Worm (Caenorhabditis elegans) whole organism, L4/young adult: ENCODE data around the gene Y56A3A.31.

Experiments
- W03F9.2 ChIP-seq: fragments of 150-350 bp; optimal IDR thresholded peaks from 2 replicates; lab custom pipeline; 2014; ENCODE audit warnings: missing biosample characterization, missing genetic modification characterization
- dao-5 ChIP-seq: sonication (generic microtip); optimal IDR thresholded peaks from 2 replicates; lab custom pipeline; 2016; ENCODE audit warnings: missing genotype, missing genetic modification characterization, moderate library complexity, missing compliant biosample characterization
- him-1 ChIP-seq: sonication (generic microtip); optimal IDR thresholded peaks from 2 replicates; lab custom pipeline; 2016; ENCODE audit warnings: missing genotype, missing genetic modification reagents, missing genetic modification characterization, missing compliant biosample characterization

The Y56A3A.31 gene

DNA sequence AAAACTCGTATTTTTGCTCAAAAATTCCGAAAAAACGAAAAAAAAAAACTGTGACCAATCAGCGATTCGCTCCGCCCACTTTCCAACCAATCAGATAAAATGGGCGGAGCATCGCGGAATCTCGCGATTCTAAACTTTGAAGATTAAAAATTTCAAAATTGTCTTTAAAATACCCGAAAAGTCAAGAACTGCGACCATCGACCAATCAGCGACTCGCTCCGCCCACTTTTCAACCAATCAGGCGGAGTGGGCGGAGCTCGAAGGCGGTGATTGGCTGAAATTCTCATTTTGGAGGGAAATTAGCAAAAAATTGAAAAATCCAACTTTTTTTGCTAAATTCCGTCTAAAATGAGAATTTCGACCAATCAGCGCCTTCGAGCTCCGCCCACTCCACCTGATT lies 21.5 kb downstream of the Y56A3A.31 start:
- TF ChIP-seq dao-5 (tag; lab: Kevin White, UChicago) (no peak), him-1 (tag; lab: Kevin White, UChicago) (no peak), W03F9.2 (no peak)

DNA sequence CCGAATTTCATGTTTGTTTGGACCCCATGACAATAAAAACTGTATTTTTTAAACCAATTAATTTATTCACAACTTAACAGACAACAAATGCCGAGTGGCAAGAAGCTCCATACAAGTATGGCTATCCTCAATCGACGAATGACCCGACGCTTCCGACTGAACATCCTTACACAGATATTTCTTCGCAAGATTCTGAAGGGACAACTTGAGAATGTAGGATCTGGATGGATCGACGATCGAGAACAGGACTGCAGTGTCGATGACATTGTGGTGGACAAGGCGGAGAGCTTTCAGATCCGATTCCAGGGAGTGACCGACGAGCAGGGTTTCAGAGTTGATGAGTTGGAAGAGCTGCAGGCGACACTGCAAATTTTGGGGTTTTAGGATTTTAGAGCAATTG lies 25.3 kb downstream of the Y56A3A.31 start:
- TF ChIP-seq W03F9.2: no peak
- TF ChIP-seq him-1 (tag; lab: Kevin White, UChicago): no peak
- TF ChIP-seq dao-5 (tag; lab: Kevin White, UChicago): no peak

DNA sequence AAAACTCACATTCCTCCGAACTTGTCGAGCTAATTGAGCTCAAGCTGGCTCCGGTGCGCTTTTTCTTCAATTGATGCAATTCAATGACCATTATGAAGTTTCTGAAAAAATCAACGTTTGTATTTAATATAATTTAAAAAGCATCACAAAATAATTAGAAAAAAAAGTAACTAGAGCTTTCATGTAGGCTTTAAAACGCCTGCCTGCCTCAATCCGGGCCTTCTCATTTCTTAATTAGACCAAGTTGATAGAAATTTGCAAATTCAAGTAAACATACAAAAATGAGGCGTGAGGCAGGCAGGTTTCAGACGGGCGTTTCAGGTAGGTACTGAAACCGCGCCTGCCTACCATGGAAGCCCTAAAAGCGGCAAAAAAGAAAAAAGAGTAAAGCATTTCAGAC lies 28.6 kb downstream of the Y56A3A.31 start, which contains the start of gene Y56A3A.33:
TSS of gene Y56A3A.33 (minus strand) at position 101 of the 400 bp plus-strand sequence.
- TF ChIP-seq him-1 (tag; lab: Kevin White, UChicago): no peak
- TF ChIP-seq W03F9.2: no peak
- TF ChIP-seq dao-5 (tag; lab: Kevin White, UChicago): no peak

DNA sequence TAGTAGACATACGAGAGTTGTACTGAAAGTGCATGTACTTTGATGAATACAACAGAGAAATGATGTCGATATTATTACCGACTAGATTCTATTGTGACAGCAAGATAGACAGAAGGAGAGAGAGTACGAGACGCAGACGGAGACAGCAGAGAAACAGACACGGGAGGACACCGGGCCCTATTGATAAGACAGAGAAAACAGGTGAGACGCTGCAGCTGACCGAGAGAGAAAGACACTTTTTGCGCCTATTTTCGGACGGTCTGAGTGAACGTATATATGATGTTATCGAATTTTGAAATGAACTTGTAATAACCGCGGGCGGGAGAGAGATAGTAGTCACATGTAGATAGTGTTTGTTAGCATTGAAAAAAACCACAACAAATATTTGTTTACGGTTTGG lies 29.0 kb downstream of the Y56A3A.31 start:
- TF ChIP-seq him-1 (tag; lab: Kevin White, UChicago): no peak
- TF ChIP-seq dao-5 (tag; lab: Kevin White, UChicago): no peak
- no peak for TF ChIP-seq W03F9.2

DNA sequence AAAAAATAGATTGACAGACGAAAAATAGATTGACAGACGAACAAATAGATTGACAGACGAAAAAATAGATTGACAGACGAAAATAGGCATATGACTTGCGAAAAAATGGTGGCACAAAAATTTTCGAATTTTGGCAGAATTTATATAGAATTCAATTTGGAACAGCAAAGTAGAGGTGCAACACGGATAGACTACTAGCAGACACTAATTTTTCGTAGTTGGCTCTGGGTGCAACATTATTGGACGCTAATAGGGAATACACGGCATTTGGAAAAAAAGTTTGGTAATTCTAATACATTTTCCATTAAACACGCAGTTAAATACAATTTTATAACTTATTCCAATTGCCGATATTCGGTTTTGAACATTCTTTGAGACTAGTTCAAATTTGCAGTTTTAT lies 35.0 kb downstream of the Y56A3A.31 start:
- no peak for TF ChIP-seq dao-5 (tag; lab: Kevin White, UChicago)
- TF ChIP-seq him-1 (tag; lab: Kevin White, UChicago): no peak
- TF ChIP-seq W03F9.2: no peak

DNA sequence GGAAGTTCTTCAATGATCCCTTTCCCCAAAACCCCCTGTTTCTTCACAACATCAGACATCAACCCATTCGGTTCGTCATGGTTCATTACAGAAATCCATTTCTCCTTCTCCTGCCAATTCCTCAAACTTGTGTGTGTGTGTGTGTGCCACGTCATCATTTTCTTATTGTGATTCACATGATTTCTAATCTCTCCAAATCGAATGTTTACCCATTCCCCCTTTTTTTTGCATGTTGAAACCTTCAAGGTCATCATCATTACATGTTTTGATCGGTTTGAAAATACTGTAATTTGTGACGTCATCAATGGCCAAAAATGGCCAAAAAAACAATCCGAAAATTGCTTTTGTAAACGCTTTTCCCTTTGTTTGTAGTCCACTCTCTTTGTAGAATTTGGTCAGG lies 35.5 kb downstream of the Y56A3A.31 start:
- no peak for TF ChIP-seq dao-5 (tag; lab: Kevin White, UChicago)
- TF ChIP-seq W03F9.2: no peak

DNA sequence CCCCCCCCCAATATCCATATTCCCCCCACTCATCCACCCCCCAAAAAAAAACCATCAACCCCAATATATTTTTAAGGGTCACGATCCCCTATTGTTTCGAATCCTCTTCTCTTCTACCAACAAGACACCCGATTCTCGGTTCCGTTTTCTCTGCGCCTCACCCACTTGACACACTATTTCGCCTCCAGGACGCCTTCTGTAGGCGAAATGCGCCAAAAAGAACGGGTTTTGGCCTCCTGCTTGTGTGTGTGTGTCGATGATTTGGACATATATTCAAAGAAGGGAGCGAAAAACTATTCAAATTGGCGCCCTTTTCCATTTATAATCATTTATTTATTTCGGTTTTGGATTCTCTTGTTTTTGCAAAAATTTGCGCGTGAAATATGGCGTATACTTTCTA lies 38.8 kb downstream of the Y56A3A.31 start:
- TF ChIP-seq W03F9.2: no peak
- TF ChIP-seq dao-5 (tag; lab: Kevin White, UChicago): no peak
- no peak for TF ChIP-seq him-1 (tag; lab: Kevin White, UChicago)

DNA sequence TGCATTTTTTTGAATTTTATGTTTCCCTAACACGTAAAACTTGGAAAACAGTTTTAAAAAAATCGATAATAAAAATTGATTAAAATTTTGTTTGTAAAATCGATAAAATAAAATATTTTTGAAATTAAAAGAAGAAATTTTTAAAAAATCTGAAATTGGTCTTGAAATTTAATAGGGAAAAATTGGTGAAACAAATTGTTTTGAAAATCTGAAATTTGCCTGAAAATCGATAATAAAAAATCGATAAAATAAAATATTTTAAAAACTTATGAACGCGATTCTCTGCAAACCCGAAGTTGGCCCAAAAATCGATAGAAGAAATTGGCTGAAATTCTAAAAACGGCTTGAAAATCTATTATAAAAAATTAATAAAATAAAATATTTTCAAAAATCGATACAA lies 39.4 kb downstream of the Y56A3A.31 start:
- no peak for TF ChIP-seq dao-5 (tag; lab: Kevin White, UChicago)
- no peak for TF ChIP-seq him-1 (tag; lab: Kevin White, UChicago)
- no peak for TF ChIP-seq W03F9.2

DNA sequence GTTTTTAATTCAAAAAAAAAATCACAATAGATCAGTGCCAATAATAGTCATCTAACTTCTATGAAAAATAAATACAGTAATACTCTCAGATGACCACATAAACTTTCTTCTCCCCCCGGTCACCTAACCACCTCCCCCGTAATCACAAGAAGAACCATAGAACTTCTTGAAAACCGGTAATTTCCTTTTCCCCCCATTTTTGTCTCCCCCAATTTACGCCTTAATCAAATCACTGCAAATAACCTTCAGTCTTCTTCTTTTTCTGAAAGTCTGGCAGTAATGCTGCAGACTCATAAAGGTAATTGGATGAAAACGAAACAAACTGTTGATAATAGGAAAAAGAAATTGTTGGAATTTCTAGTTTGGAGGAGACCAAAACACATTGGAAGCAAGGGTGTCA lies 40.2 kb downstream of the Y56A3A.31 start:
- TF ChIP-seq W03F9.2 (no peak), him-1 (tag; lab: Kevin White, UChicago) (no peak), dao-5 (tag; lab: Kevin White, UChicago) (no peak)

DNA sequence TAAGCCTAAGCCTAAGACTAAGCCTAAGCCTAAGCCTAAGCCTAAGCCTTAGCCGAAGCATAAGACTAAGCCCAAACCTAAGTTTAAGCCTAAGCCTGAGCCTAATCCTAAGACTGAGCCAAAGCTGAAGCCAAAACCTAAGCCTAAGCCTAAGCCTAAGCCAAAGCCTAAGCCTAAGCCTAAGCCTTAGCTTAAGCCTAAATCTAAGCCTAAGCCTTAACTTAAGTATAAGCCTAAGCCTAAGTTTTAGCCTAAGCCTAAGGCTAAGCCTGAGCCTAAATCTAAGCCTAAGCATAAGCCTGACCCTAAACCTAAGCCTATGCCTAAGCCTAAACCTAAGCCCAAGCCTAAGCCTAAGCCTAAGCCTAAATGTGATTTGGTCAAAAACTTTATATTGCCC lies 40.9 kb downstream of the Y56A3A.31 start:
- TF ChIP-seq W03F9.2: no peak

DNA sequence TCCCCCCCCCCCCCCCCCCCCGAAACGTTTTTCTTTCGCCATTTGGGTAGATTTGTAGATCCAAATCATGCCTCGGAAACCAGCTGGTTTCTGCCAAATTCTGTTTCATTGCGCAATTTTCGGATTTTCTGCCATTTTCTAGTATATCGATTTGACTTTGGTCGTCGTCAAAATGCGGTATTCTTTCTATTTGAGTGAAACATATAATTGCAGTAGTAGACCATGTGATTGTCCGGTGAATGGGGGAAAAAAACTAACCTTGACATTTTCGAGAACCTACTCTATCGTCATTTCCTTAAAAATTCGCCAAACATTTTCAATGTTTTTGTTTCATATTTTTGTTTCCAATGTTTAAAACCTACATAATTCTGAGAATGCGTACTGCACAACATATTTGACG lies 41.3 kb downstream of the Y56A3A.31 start:
- TF ChIP-seq W03F9.2 (no peak), dao-5 (tag; lab: Kevin White, UChicago) (no peak), him-1 (tag; lab: Kevin White, UChicago) (no peak)

DNA sequence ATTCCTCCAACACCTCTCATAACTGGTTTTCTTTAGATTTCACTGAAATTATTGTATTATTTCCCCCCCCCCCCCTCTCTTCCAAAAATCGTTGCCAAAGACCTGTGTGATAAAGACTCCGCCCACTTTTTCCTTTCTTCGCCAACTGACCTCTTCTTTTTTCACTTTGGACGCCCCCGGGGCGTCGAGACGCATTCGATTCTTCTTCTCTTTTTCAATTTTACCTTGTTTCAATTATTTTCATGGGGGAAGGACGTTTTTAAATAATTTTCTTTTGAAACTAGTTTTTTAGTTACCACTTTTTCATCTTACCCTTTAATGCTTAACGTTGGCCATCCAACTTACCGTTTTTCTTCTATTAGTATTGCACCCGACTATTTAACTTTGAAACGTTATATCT lies 43.7 kb downstream of the Y56A3A.31 start:
- no peak for TF ChIP-seq W03F9.2
- no peak for TF ChIP-seq dao-5 (tag; lab: Kevin White, UChicago)
- no peak for TF ChIP-seq him-1 (tag; lab: Kevin White, UChicago)

DNA sequence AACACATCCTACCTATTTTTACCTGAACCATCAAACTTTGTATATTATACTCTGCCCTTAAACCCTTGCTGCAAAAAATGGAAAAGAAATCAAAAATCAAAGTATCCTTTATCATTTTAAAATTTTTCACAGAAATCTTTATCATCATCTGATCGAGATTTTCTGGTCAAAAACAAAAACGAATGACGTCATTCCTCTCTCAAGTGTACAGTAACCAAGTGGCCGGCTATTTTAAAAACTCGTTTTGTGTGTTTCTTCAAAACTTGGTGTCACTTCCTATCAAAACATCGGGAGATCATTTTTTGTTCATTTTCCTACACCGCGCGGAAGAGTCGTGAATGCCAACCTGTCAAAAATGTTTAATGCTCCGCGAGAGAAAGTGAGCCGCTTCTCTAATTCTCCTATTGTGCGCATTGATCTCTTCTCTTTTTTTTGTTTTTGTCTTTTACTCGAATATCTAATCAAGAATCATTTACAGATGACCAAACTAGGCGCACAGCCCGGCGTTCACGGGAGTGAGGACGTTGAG lies 45.9 kb downstream of the Y56A3A.31 start, which contains the start of gene brp-1:
TSS of gene brp-1 (plus strand) at position 479 of the 529 bp plus-strand sequence.
- TF ChIP-seq dao-5 (tag; lab: Kevin White, UChicago): no peak
- no peak for TF ChIP-seq W03F9.2
- no peak for TF ChIP-seq him-1 (tag; lab: Kevin White, UChicago)

DNA sequence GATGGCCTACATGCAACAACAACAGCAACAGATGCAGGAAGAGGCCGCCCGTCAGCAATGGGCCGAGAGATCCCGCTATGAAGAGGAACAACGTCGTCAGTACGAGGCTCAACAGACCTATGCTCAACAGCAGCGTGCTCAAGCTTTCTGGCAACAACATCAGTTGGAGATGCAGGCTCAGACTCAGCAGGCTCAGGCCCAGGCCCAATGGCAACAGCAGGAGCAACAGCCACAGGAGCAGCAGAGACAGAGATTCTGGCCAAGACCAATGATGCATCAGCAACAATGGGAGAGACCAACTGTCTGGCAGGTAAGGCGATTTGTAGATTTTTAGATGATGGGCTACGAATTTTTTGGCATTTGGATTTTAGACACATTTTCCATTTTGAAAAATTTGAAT lies 48.0 kb downstream of the Y56A3A.31 start:
- no peak for TF ChIP-seq W03F9.2
- TF ChIP-seq dao-5 (tag; lab: Kevin White, UChicago): no peak
- TF ChIP-seq him-1 (tag; lab: Kevin White, UChicago): no peak

DNA sequence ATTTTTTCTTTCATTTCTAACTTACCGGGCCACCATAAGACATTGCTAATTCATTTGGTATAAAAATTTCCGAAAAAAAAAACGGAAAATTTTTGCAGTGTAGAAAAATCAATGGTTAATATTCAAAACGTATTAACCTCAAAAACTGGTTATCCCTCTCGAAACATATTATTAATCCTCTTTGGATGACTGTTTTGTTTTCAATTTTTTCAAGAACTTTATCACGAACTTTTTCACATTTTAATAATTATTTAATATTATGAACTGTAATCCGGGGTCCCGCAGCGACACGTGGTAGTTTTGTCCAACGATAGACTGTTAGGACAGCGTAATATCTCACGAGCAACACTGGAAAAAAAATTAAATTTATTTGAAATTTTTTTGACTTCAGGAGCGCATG lies 54.5 kb downstream of the Y56A3A.31 start, which contains the start of gene Y79H2A.12:
TSS of gene Y79H2A.12 (minus strand) at position 101 of the 400 bp plus-strand sequence.
- no peak for TF ChIP-seq W03F9.2
- TF ChIP-seq dao-5 (tag; lab: Kevin White, UChicago): no peak
- no peak for TF ChIP-seq him-1 (tag; lab: Kevin White, UChicago)
